Worm (Caenorhabditis elegans): ENCODE results near the gene F37C4.4.

The F37C4.4 gene

ce11 chrIV:3844004-3844403 lies 23.1 kb upstream of the F37C4.4 start:
- no peak for TF ChIP-seq elt-1 (tag; optimal IDR thresholded peaks at IDR 0.05)

ce11 chrIV:3844584-3844983 lies 22.5 kb upstream of the F37C4.4 start:
- TF ChIP-seq ceh-28 (tag; optimal IDR thresholded peaks at IDR 0.05): no peak
- no peak for TF ChIP-seq egl-27 (tag; optimal IDR thresholded peaks at IDR 0.05)
- TF ChIP-seq ztf-4 (tag; optimal IDR thresholded peaks at IDR 0.05): no peak

ce11 chrIV:3847489-3847888 lies 19.6 kb upstream of the F37C4.4 start:
- TF ChIP-seq ama-1 (optimal IDR thresholded peaks at IDR 0.05) (no peak), nhr-12 (tag; optimal IDR thresholded peaks at IDR 0.05) (no peak), fkh-10 (GFP tag; optimal IDR thresholded peaks at IDR 0.05) (peak; percentile 27)

ce11 chrIV:3848985-3849384 lies 18.1 kb upstream of the F37C4.4 start:
- TF ChIP-seq fkh-2 (tag; optimal IDR thresholded peaks at IDR 0.05) (no peak), unc-39 (tag; optimal IDR thresholded peaks at IDR 0.05) (no peak), pha-4 (tag; optimal IDR thresholded peaks at IDR 0.05) (no peak), egl-27 (tag; optimal IDR thresholded peaks at IDR 0.05) (no peak), nhr-12 (tag; optimal IDR thresholded peaks at IDR 0.05) (no peak), ZK546.5 (tag; optimal IDR thresholded peaks at IDR 0.05) (no peak), ceh-28 (tag; optimal IDR thresholded peaks at IDR 0.05) (no peak), nhr-237 (tag; optimal IDR thresholded peaks at IDR 0.05) (no peak), snpc-4 (tag; optimal IDR thresholded peaks at IDR 0.05) (no peak), zag-1 (tag; optimal IDR thresholded peaks at IDR 0.05) (no peak), ceh-16 (tag; optimal IDR thresholded peaks at IDR 0.05) (no peak), lin-39 (tag; optimal IDR thresholded peaks at IDR 0.05) (no peak), ceh-82 (tag; optimal IDR thresholded peaks at IDR 0.05) (no peak), nfya-1 (tag; optimal IDR thresholded peaks at IDR 0.05; ENCODE audit: insufficient read depth) (no peak), fkh-10 (GFP tag; optimal IDR thresholded peaks at IDR 0.05) (no peak), pqm-1 (tag; optimal IDR thresholded peaks at IDR 0.05) (no peak)

ce11 chrIV:3853557-3853956 lies 13.6 kb upstream of the F37C4.4 start:
- TF ChIP-seq lin-15B (tag; optimal IDR thresholded peaks at IDR 0.05): no peak
- no peak for TF ChIP-seq egl-27 (tag; optimal IDR thresholded peaks at IDR 0.05)
- no peak for TF ChIP-seq ztf-4 (tag; optimal IDR thresholded peaks at IDR 0.05)
- TF ChIP-seq nfya-1 (tag; optimal IDR thresholded peaks at IDR 0.05; ENCODE audit: insufficient read depth): no peak
- no peak for TF ChIP-seq ceh-9 (tag; optimal IDR thresholded peaks at IDR 0.05)
- no peak for TF ChIP-seq sea-2 (GFP tag; optimal IDR thresholded peaks at IDR 0.05)
- TF ChIP-seq nhr-23 (tag; optimal IDR thresholded peaks at IDR 0.05): no peak
- TF ChIP-seq fos-1 (tag; optimal IDR thresholded peaks at IDR 0.05): no peak
- TF ChIP-seq pha-4 (tag; optimal IDR thresholded peaks at IDR 0.05): no peak

- TF ChIP-seq nfya-1 (tag; optimal IDR thresholded peaks at IDR 0.05; ENCODE audit: insufficient read depth) (peak; percentile 9), nhr-43 (tag; optimal IDR thresholded peaks at IDR 0.05; ENCODE audit: poor library complexity, severe bottlenecking) (no peak)
These were observed 12.5 kb upstream of the F37C4.4 start for ce11 chrIV:3854606-3855005.

- no peak for TF ChIP-seq R02D3.7 (tag; optimal IDR thresholded peaks at IDR 0.05)
- no peak for TF ChIP-seq ztf-11 (tag; optimal IDR thresholded peaks at IDR 0.05)
- no peak for TF ChIP-seq tbx-2 (tag; optimal IDR thresholded peaks at IDR 0.05)
- TF ChIP-seq jun-1 (tag; optimal IDR thresholded peaks at IDR 0.05): no peak
- TF ChIP-seq ceh-28 (tag; optimal IDR thresholded peaks at IDR 0.05): no peak
These were observed 11.6 kb upstream of the F37C4.4 start, which contains the start of gene zag-1 for ce11 chrIV:3855543-3855942. Gene zag-1 (plus strand): TSS chrIV:3855843.

- TF ChIP-seq ZK546.5 (tag; optimal IDR thresholded peaks at IDR 0.05) (no peak), lin-39 (tag; optimal IDR thresholded peaks at IDR 0.05) (peak; percentile 21), nfya-1 (tag; optimal IDR thresholded peaks at IDR 0.05; ENCODE audit: insufficient read depth) (peak; percentile 65)
These were observed 10.9 kb upstream of the F37C4.4 start for ce11 chrIV:3856190-3856589.

Measured in whole organism, L3 larva.